Fruit fly (Drosophila melanogaster) whole organism, embryonic: ENCODE results near the gene pps.
A peak's percentile ranks its signal among the peaks of the same experiment; 100 is the strongest.

Experiments used
- BEAF-32 ChIP-seq: fragments of 200-800 bp; sonication (Bioruptor generic); optimal IDR thresholded peaks from 3 replicates; lab custom pipeline; 2017; ENCODE audit warnings: missing biosample characterization, missing genetic modification characterization, mild to moderate bottlenecking, moderate library complexity, missing genetic modification reagents
- CG1024 ChIP-seq: fragments of 200-800 bp; sonication (Bioruptor generic); IDR thresholded peaks from 2 replicates; pipeline ENCODE4 v1.3.6; 2022; ENCODE audit warnings: missing biosample characterization, missing genetic modification characterization
- CG10462 ChIP-seq: fragments of 200-800 bp; sonication (Bioruptor generic); optimal IDR thresholded peaks from 2 replicates; lab custom pipeline; 2016; ENCODE audit warnings: missing biosample characterization, missing genetic modification characterization
- CG11247 ChIP-seq: fragments of 200-800 bp; sonication (Bioruptor generic); IDR thresholded peaks from 2 replicates; pipeline ENCODE4 v1.3.6; 2022; ENCODE audit warnings: missing biosample characterization, missing genetic modification characterization
- CG11723 ChIP-seq: fragments of 200-800 bp; sonication (Bioruptor generic); optimal IDR thresholded peaks from 2 replicates; lab custom pipeline; 2017; ENCODE audit warnings: missing biosample characterization, mild to moderate bottlenecking, missing genetic modification characterization
- CG12942 ChIP-seq: fragments of 200-800 bp; sonication (Bioruptor generic); optimal IDR thresholded peaks from 3 replicates; lab custom pipeline; 2016; ENCODE audit warnings: missing biosample characterization, missing genetic modification characterization
- CG14014 ChIP-seq: fragments of 200-800 bp; sonication (Bioruptor generic); IDR thresholded peaks from 2 replicates; pipeline ENCODE4 v1.3.6; 2022; ENCODE audit warnings: missing biosample characterization, missing genetic modification characterization
- CG14441 ChIP-seq: fragments of 200-800 bp; sonication (Bioruptor generic); IDR thresholded peaks from 2 replicates; pipeline ENCODE4 v1.3.6; 2022; ENCODE audit warnings: missing biosample characterization, missing genetic modification characterization
- CG17912 ChIP-seq: fragments of 200-800 bp; sonication (Bioruptor generic); optimal IDR thresholded peaks from 2 replicates; lab custom pipeline; 2018; ENCODE audit warnings: missing biosample characterization, mild to moderate bottlenecking, missing genetic modification characterization
- CG32532 ChIP-seq: fragments of 200-800 bp; sonication (Bioruptor generic); IDR thresholded peaks from 2 replicates; pipeline ENCODE4 v1.3.6; 2022; ENCODE audit warnings: missing biosample characterization, missing genetic modification characterization
- CG32767 ChIP-seq: fragments of 200-800 bp; sonication (Bioruptor generic); IDR thresholded peaks from 2 replicates; pipeline ENCODE4 v1.3.6; 2022; ENCODE audit warnings: missing biosample characterization, missing genetic modification characterization
- CG3281 ChIP-seq: fragments of 200-800 bp; sonication (Bioruptor generic); optimal IDR thresholded peaks from 3 replicates; lab custom pipeline; 2017; ENCODE audit warnings: missing biosample characterization, mild to moderate bottlenecking, missing genetic modification characterization
- CG34422 ChIP-seq: fragments of 200-800 bp; sonication (Bioruptor generic); IDR thresholded peaks from 3 replicates; pipeline ENCODE4 v1.3.6; 2022; ENCODE audit warnings: missing biosample characterization, missing genetic modification characterization
- CG4730 ChIP-seq: fragments of 200-800 bp; sonication (Bioruptor generic); IDR thresholded peaks from 2 replicates; pipeline ENCODE4 v1.3.6; 2022; ENCODE audit warnings: missing biosample characterization, missing genetic modification characterization
- CG5245 ChIP-seq: fragments of 200-800 bp; sonication (Bioruptor generic); optimal IDR thresholded peaks from 3 replicates; lab custom pipeline; 2016; ENCODE audit warnings: missing biosample characterization, missing genetic modification characterization
- CG7745 ChIP-seq: fragments of 200-800 bp; sonication (Bioruptor generic); optimal IDR thresholded peaks from 2 replicates; lab custom pipeline; 2018; ENCODE audit warnings: missing biosample characterization, mild to moderate bottlenecking, missing genetic modification characterization, moderate library complexity
- CG8924 ChIP-seq: fragments of 200-800 bp; optimal IDR thresholded peaks from 3 replicates; lab custom pipeline; 2019; ENCODE audit warnings: missing biosample characterization, mild to moderate bottlenecking, missing genetic modification characterization, moderate library complexity
- Dip3 ChIP-seq: fragments of 200-800 bp; sonication (Bioruptor generic); optimal IDR thresholded peaks from 3 replicates; lab custom pipeline; 2016; ENCODE audit warnings: missing biosample characterization, missing genetic modification characterization
- Drgx ChIP-seq: fragments of 200-800 bp; sonication (Bioruptor generic); IDR thresholded peaks from 2 replicates; pipeline ENCODE4 v1.3.6; 2022; ENCODE audit warnings: missing biosample characterization, missing genetic modification characterization
- ERR ChIP-seq: fragments of 200-800 bp; sonication (Bioruptor generic); optimal IDR thresholded peaks from 2 replicates; lab custom pipeline; 2016; ENCODE audit warnings: missing biosample characterization, missing genetic modification characterization
- HLHmδ ChIP-seq: fragments of 200-800 bp; sonication (Bioruptor generic); optimal IDR thresholded peaks from 2 replicates; lab custom pipeline; 2018; ENCODE audit warnings: missing biosample characterization, mild to moderate bottlenecking, missing genetic modification characterization, moderate library complexity
- Hr39 ChIP-seq: fragments of >200 bp; optimal IDR thresholded peaks from 2 replicates; lab custom pipeline; 2017
- Kr ChIP-seq: fragments of 200-800 bp; sonication (Bioruptor generic); optimal IDR thresholded peaks from 2 replicates; lab custom pipeline; 2017; ENCODE audit warnings: missing biosample characterization, mild to moderate bottlenecking, missing genetic modification characterization
- NfI ChIP-seq: fragments of 200-800 bp; sonication (Bioruptor generic); optimal IDR thresholded peaks from 3 replicates; lab custom pipeline; 2018; ENCODE audit warnings: missing biosample characterization, mild to moderate bottlenecking, missing genetic modification characterization, moderate library complexity
- Oaz ChIP-seq: fragments of 200-800 bp; sonication (Bioruptor generic); IDR thresholded peaks from 2 replicates; pipeline ENCODE4 v1.3.6; 2022; ENCODE audit warnings: missing biosample characterization, missing genetic modification characterization
- Sin3A ChIP-seq: fragments of >200 bp; optimal IDR thresholded peaks from 2 replicates; lab custom pipeline; 2018
- Tbp ChIP-seq: fragments of >200 bp; optimal IDR thresholded peaks from 2 replicates; lab custom pipeline; 2018; ENCODE audit warnings: missing biosample characterization, missing genetic modification characterization
- Xrp1 ChIP-seq: fragments of 200-800 bp; sonication (Bioruptor generic); IDR thresholded peaks from 2 replicates; pipeline ENCODE4 v1.3.6; 2022; ENCODE audit warnings: missing biosample characterization, missing genetic modification characterization
- YL-1 ChIP-seq: fragments of 200-800 bp; sonication (Bioruptor generic); optimal IDR thresholded peaks from 3 replicates; lab custom pipeline; 2017; ENCODE audit warnings: missing biosample characterization, mild to moderate bottlenecking, missing genetic modification characterization
- abd-A ChIP-seq: fragments of 200-800 bp; sonication (Bioruptor generic); optimal IDR thresholded peaks from 3 replicates; lab custom pipeline; 2019; ENCODE audit warnings: missing biosample characterization, mild to moderate bottlenecking, missing genetic modification characterization, moderate library complexity
- bigmax ChIP-seq: fragments of 200-800 bp; sonication (Bioruptor generic); optimal IDR thresholded peaks from 2 replicates; lab custom pipeline; 2018; ENCODE audit warnings: missing biosample characterization, mild to moderate bottlenecking, missing genetic modification characterization
- bsh ChIP-seq, 2 experiments: fragments of 200-800 bp; sonication (Bioruptor generic); optimal IDR thresholded peaks; 2 replicates each; lab custom pipeline; 2017 to 2018; ENCODE audit warnings: mild to moderate bottlenecking in 2 of 2, missing biosample characterization in 2 of 2, missing genetic modification characterization in 2 of 2, moderate library complexity in 1 of 2
- chinmo ChIP-seq: fragments of 200-800 bp; sonication (Bioruptor generic); IDR thresholded peaks from 4 replicates; pipeline ENCODE4 v1.3.6; 2022; ENCODE audit warnings: missing biosample characterization, missing genetic modification characterization; ENCODE audit not compliant: partially characterized antibody
- ci ChIP-seq: fragments of 200-800 bp; sonication (Bioruptor generic); IDR thresholded peaks from 3 replicates; pipeline ENCODE4 v1.3.6; 2022; ENCODE audit warnings: missing biosample characterization, missing genetic modification characterization
- dmrt99B ChIP-seq: fragments of 200-800 bp; sonication (Bioruptor generic); optimal IDR thresholded peaks from 2 replicates; lab custom pipeline; 2018; ENCODE audit warnings: missing biosample characterization, mild to moderate bottlenecking, missing genetic modification characterization, moderate library complexity
- emc ChIP-seq: fragments of 200-800 bp; sonication (Bioruptor generic); optimal IDR thresholded peaks from 2 replicates; lab custom pipeline; 2016; ENCODE audit warnings: missing biosample characterization, missing genetic modification characterization
- exex ChIP-seq: fragments of 200-800 bp; sonication (Bioruptor generic); optimal IDR thresholded peaks from 4 replicates; lab custom pipeline; 2018; ENCODE audit warnings: missing biosample characterization, mild to moderate bottlenecking, missing genetic modification characterization, moderate library complexity
- eyg ChIP-seq: fragments of 200-800 bp; sonication (Bioruptor generic); optimal IDR thresholded peaks from 3 replicates; lab custom pipeline; 2016; ENCODE audit warnings: missing biosample characterization, missing genetic modification characterization
- fru ChIP-seq: fragments of >200 bp; optimal IDR thresholded peaks from 2 replicates; lab custom pipeline; 2017
- hkb ChIP-seq, 2 experiments: fragments of 200-800 bp in 1 of 2; fragments of >200 bp in 1 of 2; sonication (Bioruptor generic) in 1 of 2; IDR thresholded peaks in 1 of 2; optimal IDR thresholded peaks in 1 of 2; 2 replicates each; pipeline versions ENCODE4 v1.3.6 to Lab custom; 2017 to 2022; ENCODE audit warnings: missing biosample characterization in 1 of 2, missing genetic modification characterization in 1 of 2
- inv ChIP-seq: fragments of 200-800 bp; sonication (Bioruptor generic); IDR thresholded peaks from 2 replicates; pipeline ENCODE4 v1.3.6; 2022; ENCODE audit warnings: missing biosample characterization, missing genetic modification characterization; ENCODE audit not compliant: partially characterized antibody
- knrl ChIP-seq: fragments of 200-800 bp; sonication (Bioruptor generic); IDR thresholded peaks from 3 replicates; pipeline ENCODE4 v1.3.6; 2022; ENCODE audit warnings: missing biosample characterization, missing genetic modification characterization; ENCODE audit not compliant: partially characterized antibody
- lbe ChIP-seq: fragments of 200-800 bp; sonication (Bioruptor generic); optimal IDR thresholded peaks from 2 replicates; lab custom pipeline; 2016; ENCODE audit warnings: missing biosample characterization, mild to moderate bottlenecking, missing genetic modification characterization
- nau ChIP-seq: fragments of 200-800 bp; sonication (Bioruptor generic); optimal IDR thresholded peaks from 3 replicates; lab custom pipeline; 2017; ENCODE audit warnings: missing biosample characterization, mild to moderate bottlenecking, missing genetic modification characterization, missing genetic modification reagents
- nerfin-2 ChIP-seq: fragments of 200-800 bp; sonication (Bioruptor generic); IDR thresholded peaks from 2 replicates; pipeline ENCODE4 v1.3.6; 2022; ENCODE audit warnings: missing biosample characterization, missing genetic modification characterization; ENCODE audit not compliant: partially characterized antibody
- slou ChIP-seq: fragments of 200-800 bp; sonication (Bioruptor generic); optimal IDR thresholded peaks from 3 replicates; lab custom pipeline; 2016; ENCODE audit warnings: missing biosample characterization, missing genetic modification characterization
- ssp ChIP-seq: fragments of 200-800 bp; sonication (Bioruptor generic); IDR thresholded peaks from 2 replicates; pipeline ENCODE4 v1.3.6; 2022; ENCODE audit warnings: missing biosample characterization, missing genetic modification characterization
- stc ChIP-seq: fragments of 200-800 bp; sonication (Bioruptor generic); IDR thresholded peaks from 2 replicates; pipeline ENCODE4 v1.3.6; 2022; ENCODE audit warnings: missing biosample characterization, missing genetic modification characterization

The pps gene

dm6 chr3R:12408160-12408559 is 5.5 kb upstream of the pps start, which contains the start of gene CG5196 (continued):
- TF ChIP-seq NfI (GFP tag; lab: Kevin White, UChicago): peak; percentile 30
- TF ChIP-seq, all 482 proteins: peak for 127

DNA sequence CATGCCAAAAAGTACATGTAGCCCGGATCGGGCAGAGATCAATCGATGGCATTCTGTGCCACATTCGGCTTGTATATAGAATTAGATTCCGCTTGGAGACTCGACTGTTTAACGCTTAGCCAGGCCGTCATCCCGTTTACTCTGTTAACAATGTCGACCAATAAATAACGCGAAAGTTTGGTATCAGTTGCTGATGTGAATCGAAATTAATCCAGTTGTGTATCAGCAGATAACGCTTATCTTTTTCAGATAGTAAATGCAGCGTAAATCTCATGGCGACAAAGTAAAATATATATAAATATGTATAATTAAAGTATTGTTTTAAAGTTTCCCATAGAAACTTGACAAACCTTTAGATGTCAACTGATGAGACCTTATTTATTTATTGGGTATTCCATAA is 2.2 kb upstream of the pps start:
- TF ChIP-seq exex (peak; percentile 59), inv (no peak)
- TF ChIP-seq, all 482 proteins: peak for 1

DNA sequence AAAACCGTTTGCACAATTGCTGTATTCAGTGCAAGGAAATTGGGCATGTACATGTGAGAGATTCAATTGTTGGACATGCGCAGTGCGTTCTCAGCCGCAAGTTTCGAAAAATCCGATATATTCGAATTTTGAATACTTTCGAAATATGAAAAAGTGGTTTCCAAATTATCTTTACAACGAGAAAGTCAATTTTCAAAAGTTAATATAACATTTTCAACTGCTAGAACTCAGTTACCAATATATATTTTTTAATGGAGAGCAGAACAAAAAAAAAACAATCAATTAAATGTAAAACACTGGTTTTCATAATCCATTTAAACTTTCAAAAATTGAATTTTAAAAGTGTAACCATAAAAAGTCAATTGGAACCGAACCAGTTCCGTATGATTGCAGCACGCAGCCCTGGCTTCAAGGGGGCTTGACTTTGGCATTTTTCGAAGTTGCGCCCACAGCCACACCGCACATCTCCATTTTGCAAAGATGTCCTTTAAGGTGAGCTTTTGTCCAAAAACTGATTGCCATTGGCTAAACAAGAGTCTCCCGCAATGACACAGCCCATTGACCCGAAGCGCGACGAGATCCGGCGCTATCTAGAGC is 8.8 kb downstream of the pps start, which contains the start of the genes Scgbeta and CG17202:
Scgbeta (minus strand) TSS at position 51 of the 597 bp plus-strand sequence.
CG17202 (plus strand) TSS at position 390 of the 597 bp plus-strand sequence.
- TF ChIP-seq CG34422 (no peak), Sin3A (peak; percentile 59), hkb (optimal IDR thresholded peaks at IDR 0.05; lab: Kevin White, UChicago) (no peak), hkb (GFP tag; IDR thresholded peaks at IDR 0.05; lab: Robert Waterston, UW) (no peak), ssp (GFP tag; lab: Robert Waterston, UW) (no peak), lbe (GFP tag; lab: Kevin White, UChicago) (no peak), CG4730 (GFP tag; lab: Robert Waterston, UW) (no peak), CG32532 (no peak; the same call in 1 of the 2 replicates), slou (no peak), ERR (GFP tag; lab: Kevin White, UChicago) (no peak), bigmax (GFP tag; lab: Kevin White, UChicago) (no peak), CG8924 (no peak), nau (GFP tag; lab: Kevin White, UChicago) (no peak), ci (GFP tag; lab: Robert Waterston, UW) (0 out of 3 replicates have a peak, but pooled peaks have one; percentile 29), CG32767 (GFP tag; lab: Robert Waterston, UW) (0 out of 2 replicates have a peak, but pooled peaks have one; percentile 12), CG14014 (peak; percentile 35; the same call in 1 of the 2 replicates), CG7745 (tag; lab: Kevin White, UChicago) (no peak), knrl (peak; percentile 49; the same call in 1 of the 3 replicates), CG1024 (no peak), CG5245 (GFP tag; lab: Kevin White, UChicago) (no peak), CG11723 (GFP tag; lab: Kevin White, UChicago) (no peak), stc (GFP tag; lab: Robert Waterston, UW) (no peak), dmrt99B (no peak), Kr (GFP tag; lab: Kevin White, UChicago) (no peak), CG17912 (no peak), bsh (GFP tag; optimal IDR thresholded peaks at IDR 0.05; lab: Kevin White, UChicago) (no peak), CG11247 (GFP tag; lab: Robert Waterston, UW) (no peak), CG14441 (GFP tag; lab: Robert Waterston, UW) (no peak), CG10462 (GFP tag; lab: Kevin White, UChicago) (no peak), abd-A (no peak), Drgx (GFP tag; lab: Robert Waterston, UW) (no peak), Dip3 (GFP tag; lab: Kevin White, UChicago) (no peak), Xrp1 (no peak), HLHmδ (GFP tag; lab: Kevin White, UChicago) (no peak), chinmo (GFP tag; lab: Robert Waterston, UW) (no peak), CG12942 (GFP tag; lab: Kevin White, UChicago) (no peak), BEAF-32 (peak; percentile 37), emc (no peak), fru (lab: Kevin White, UChicago) (no peak), Tbp (no peak), nerfin-2 (GFP tag; lab: Robert Waterston, UW) (no peak), eyg (GFP tag; lab: Kevin White, UChicago) (no peak), Oaz (GFP tag; lab: Robert Waterston, UW) (no peak), CG3281 (no peak), YL-1 (GFP tag; lab: Kevin White, UChicago) (peak; percentile 59), Hr39 (lab: Kevin White, UChicago) (no peak)
